Fruit fly (Drosophila melanogaster) whole organism, wandering third instar larva: Measurements from ENCODE around the gene lilli.
A peak's percentile ranks its signal among the peaks of the same experiment; 100 is the strongest.

Source experiments
- Abd-B ChIP-seq: fragments of >200 bp; optimal IDR thresholded peaks from 2 replicates; lab custom pipeline; 2017; ENCODE audit warnings: missing biosample characterization, missing genetic modification characterization
- CG32264 ChIP-seq: fragments of 200-800 bp; sonication (Bioruptor generic); optimal IDR thresholded peaks from 2 replicates; lab custom pipeline; 2016; ENCODE audit warnings: missing biosample characterization, missing genetic modification characterization
- CrebA ChIP-seq: fragments of 200-800 bp; sonication (Bioruptor generic); optimal IDR thresholded peaks from 2 replicates; lab custom pipeline; 2016; ENCODE audit warnings: missing biosample characterization, mild to moderate bottlenecking, missing genetic modification characterization, borderline replicate concordance
- Dfd ChIP-seq: fragments of >200 bp; optimal IDR thresholded peaks from 2 replicates; lab custom pipeline; 2017; ENCODE audit warnings: missing biosample characterization, missing genetic modification characterization
- Dif ChIP-seq: fragments of 200-275, 200-300 bp; sonication (Bioruptor generic); optimal IDR thresholded peaks from 2 replicates; lab custom pipeline; 2018; ENCODE audit warnings: missing biosample characterization, missing genetic modification characterization; ENCODE audit not compliant: partially characterized antibody
- GATAd ChIP-seq: sonication (Bioruptor generic); optimal IDR thresholded peaks from 2 replicates; lab custom pipeline; 2016; ENCODE audit warnings: missing biosample characterization, missing genetic modification characterization
- HLH106 ChIP-seq: fragments of 200-800 bp; optimal IDR thresholded peaks from 3 replicates; lab custom pipeline; 2019; ENCODE audit warnings: missing biosample characterization, mild to moderate bottlenecking, missing genetic modification characterization, moderate library complexity
- Hnf4 ChIP-seq: fragments of 200-800 bp; sonication (Bioruptor generic); optimal IDR thresholded peaks from 2 replicates; lab custom pipeline; 2016; ENCODE audit warnings: missing biosample characterization, mild to moderate bottlenecking, missing genetic modification characterization
- Hr78 ChIP-seq: fragments of >200 bp; optimal IDR thresholded peaks from 2 replicates; lab custom pipeline; 2017; ENCODE audit warnings: missing biosample characterization, missing genetic modification characterization
- Hr83 ChIP-seq: fragments of 200-300 bp; sonication (Bioruptor generic); optimal IDR thresholded peaks from 2 replicates; lab custom pipeline; 2016; ENCODE audit warnings: missing biosample characterization, mild to moderate bottlenecking, missing genetic modification characterization, moderate library complexity; ENCODE audit not compliant: poor library complexity, severe bottlenecking
- Mio ChIP-seq: sonication (Bioruptor generic); optimal IDR thresholded peaks from 2 replicates; lab custom pipeline; 2016; ENCODE audit warnings: missing biosample characterization, missing genetic modification characterization
- N ChIP-seq: fragments of >200 bp; optimal IDR thresholded peaks from 2 replicates; lab custom pipeline; 2018; ENCODE audit warnings: missing biosample characterization, missing external identifiers, missing genetic modification characterization
- OdsH ChIP-seq: fragments of 200-800 bp; sonication (Bioruptor generic); optimal IDR thresholded peaks from 2 replicates; lab custom pipeline; 2016; ENCODE audit warnings: missing biosample characterization, mild to moderate bottlenecking, missing genetic modification characterization
- Rel ChIP-seq, 2 experiments: fragments of 200-800 bp; sonication (Bioruptor generic) in 1 of 2; optimal IDR thresholded peaks; 2 replicates in 1 of 2; 3 replicates in 1 of 2; lab custom pipeline; 2016 to 2019; ENCODE audit warnings: mild to moderate bottlenecking in 2 of 2, missing biosample characterization in 2 of 2, missing genetic modification characterization in 2 of 2, moderate library complexity in 1 of 2
- Sp1 ChIP-seq: fragments of 200-800 bp; sonication (Bioruptor generic); optimal IDR thresholded peaks from 3 replicates; lab custom pipeline; 2019; ENCODE audit warnings: missing biosample characterization, mild to moderate bottlenecking, missing genetic modification characterization, moderate library complexity
- Vsx2 ChIP-seq: fragments of 200-300, 225-300 bp; sonication (Bioruptor generic); optimal IDR thresholded peaks from 2 replicates; lab custom pipeline; 2018; ENCODE audit warnings: missing biosample characterization, missing genetic modification characterization; ENCODE audit not compliant: partially characterized antibody
- br ChIP-seq: fragments of 200-800 bp; sonication (Bioruptor generic); optimal IDR thresholded peaks from 2 replicates; lab custom pipeline; 2016; ENCODE audit warnings: missing biosample characterization, missing genetic modification characterization
- brk ChIP-seq: fragments of 200-800 bp; sonication (Bioruptor generic); optimal IDR thresholded peaks from 2 replicates; lab custom pipeline; 2016; ENCODE audit warnings: missing biosample characterization, mild to moderate bottlenecking, missing genetic modification characterization
- dl ChIP-seq, 2 experiments: fragments of 175-275, 200-275 bp in 1 of 2; fragments of 200-275 bp in 1 of 2; sonication (Bioruptor generic); optimal IDR thresholded peaks; lab custom pipeline; 2018; ENCODE audit warnings: mild to moderate bottlenecking in 2 of 2, missing biosample characterization in 2 of 2, missing genetic modification characterization in 2 of 2, moderate library complexity in 2 of 2; ENCODE audit not compliant: partially characterized antibody in 2 of 2, insufficient read depth in 1 of 2
- dsf ChIP-seq: sonication (Bioruptor generic); optimal IDR thresholded peaks from 2 replicates; lab custom pipeline; 2016; ENCODE audit warnings: missing biosample characterization, missing genetic modification characterization, borderline replicate concordance
- ey ChIP-seq: fragments of 200-800 bp; sonication (Bioruptor generic); optimal IDR thresholded peaks from 2 replicates; lab custom pipeline; 2016; ENCODE audit warnings: missing biosample characterization, missing genetic modification characterization
- foxo ChIP-seq, 2 experiments: fragments of 200-800 bp; sonication (Bioruptor generic); optimal IDR thresholded peaks; 2 replicates in 1 of 2; 3 replicates in 1 of 2; lab custom pipeline; 2016 to 2017; ENCODE audit warnings: missing biosample characterization in 2 of 2, missing genetic modification characterization in 2 of 2
- fru ChIP-seq: fragments of 200-800 bp; sonication (Bioruptor generic); optimal IDR thresholded peaks from 3 replicates; lab custom pipeline; 2016; ENCODE audit warnings: missing biosample characterization, mild to moderate bottlenecking, missing genetic modification characterization
- jim ChIP-seq: fragments of 175-275, 200-325 bp; sonication (Bioruptor generic); optimal IDR thresholded peaks from 2 replicates; lab custom pipeline; 2016; ENCODE audit warnings: missing biosample characterization, mild to moderate bottlenecking, missing genetic modification characterization
- pan ChIP-seq: fragments of >200 bp; optimal IDR thresholded peaks from 2 replicates; lab custom pipeline; 2017
- psq ChIP-seq: fragments of 200-800 bp; sonication (Bioruptor generic); optimal IDR thresholded peaks from 3 replicates; lab custom pipeline; 2017; ENCODE audit warnings: missing biosample characterization, mild to moderate bottlenecking, missing genetic modification characterization, moderate library complexity
- rgr ChIP-seq: fragments of 200-800 bp; sonication (Bioruptor generic); optimal IDR thresholded peaks from 3 replicates; lab custom pipeline; 2016; ENCODE audit warnings: missing biosample characterization, mild to moderate bottlenecking, missing genetic modification characterization
- sage ChIP-seq: fragments of 200-800 bp; sonication (Bioruptor generic); optimal IDR thresholded peaks from 2 replicates; lab custom pipeline; 2016; ENCODE audit warnings: missing biosample characterization, mild to moderate bottlenecking, missing genetic modification characterization
- sv ChIP-seq: fragments of 200-800 bp; sonication (Bioruptor generic); optimal IDR thresholded peaks from 3 replicates; lab custom pipeline; 2016; ENCODE audit warnings: missing biosample characterization, missing genetic modification characterization
- tai ChIP-seq: sonication (Bioruptor generic); optimal IDR thresholded peaks from 2 replicates; lab custom pipeline; 2016; ENCODE audit warnings: missing biosample characterization, missing genetic modification characterization
- usp ChIP-seq: fragments of >200 bp; optimal IDR thresholded peaks from 2 replicates; lab custom pipeline; 2017; ENCODE audit warnings: missing biosample characterization, missing genetic modification characterization
- woc ChIP-seq: sonication (Bioruptor generic); optimal IDR thresholded peaks from 2 replicates; lab custom pipeline; 2016; ENCODE audit warnings: missing biosample characterization, mild to moderate bottlenecking, missing genetic modification characterization

lilli gene

DNA sequence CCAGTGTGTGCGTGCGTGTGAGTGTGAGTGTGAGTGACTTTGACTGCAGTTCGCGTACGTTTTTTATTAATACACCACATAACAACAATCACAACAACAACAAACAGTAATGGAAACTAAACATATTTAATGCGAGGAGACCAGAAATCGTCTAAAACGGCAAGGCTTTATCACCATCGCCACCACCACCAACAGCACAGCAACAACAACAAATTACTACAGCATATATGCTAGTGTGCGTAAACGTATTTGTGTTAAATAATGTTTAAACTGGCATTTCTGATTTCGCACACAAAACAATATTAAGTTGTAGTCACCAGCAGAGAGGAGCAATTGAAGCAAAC, 469 bp downstream of the lilli start:
- TF ChIP-seq ey (GFP tag; lab: Kevin White, UChicago): no peak
- TF ChIP-seq fru (GFP tag; lab: Kevin White, UChicago): peak; percentile 17
- no peak for TF ChIP-seq rgr (GFP tag; lab: Kevin White, UChicago)
- no peak for TF ChIP-seq jim (GFP tag; lab: Kevin White, UChicago)
- no peak for TF ChIP-seq Dif
- no peak for TF ChIP-seq dl (GFP tag; optimal IDR thresholded peaks at IDR 0.05; lab: Kevin White, UChicago; ENCODE audit: insufficient read depth in 1 of 2, partially characterized antibody in 2 of 2)
- no peak for TF ChIP-seq Dfd (GFP tag; lab: Kevin White, UChicago)
- no peak for TF ChIP-seq sv (GFP tag; lab: Kevin White, UChicago)
- TF ChIP-seq woc (GFP tag; lab: Kevin White, UChicago): no peak
- TF ChIP-seq OdsH (GFP tag; lab: Kevin White, UChicago): no peak
- peak; percentile 90 for TF ChIP-seq N (GFP tag; lab: Kevin White, UChicago)
- TF ChIP-seq Rel (GFP tag; optimal IDR thresholded peaks at IDR 0.05; lab: Kevin White, UChicago): no peak
- no peak for TF ChIP-seq Rel (tag; optimal IDR thresholded peaks at IDR 0.05; lab: Kevin White, UChicago)
- no peak for TF ChIP-seq br
- TF ChIP-seq usp (GFP tag; lab: Kevin White, UChicago): no peak
- no peak for TF ChIP-seq Abd-B (GFP tag; lab: Kevin White, UChicago)
- TF ChIP-seq tai (GFP tag; lab: Kevin White, UChicago): no peak
- TF ChIP-seq Hr78 (GFP tag; lab: Kevin White, UChicago): peak; percentile 37
- TF ChIP-seq Hr83 (GFP tag; lab: Kevin White, UChicago): no peak
- TF ChIP-seq psq (GFP tag; lab: Kevin White, UChicago): no peak
- TF ChIP-seq HLH106 (tag; lab: Kevin White, UChicago): no peak
- TF ChIP-seq Mio: no peak
- no peak for TF ChIP-seq pan (lab: Kevin White, UChicago)
- TF ChIP-seq, all 38 proteins: peak for 3

DNA sequence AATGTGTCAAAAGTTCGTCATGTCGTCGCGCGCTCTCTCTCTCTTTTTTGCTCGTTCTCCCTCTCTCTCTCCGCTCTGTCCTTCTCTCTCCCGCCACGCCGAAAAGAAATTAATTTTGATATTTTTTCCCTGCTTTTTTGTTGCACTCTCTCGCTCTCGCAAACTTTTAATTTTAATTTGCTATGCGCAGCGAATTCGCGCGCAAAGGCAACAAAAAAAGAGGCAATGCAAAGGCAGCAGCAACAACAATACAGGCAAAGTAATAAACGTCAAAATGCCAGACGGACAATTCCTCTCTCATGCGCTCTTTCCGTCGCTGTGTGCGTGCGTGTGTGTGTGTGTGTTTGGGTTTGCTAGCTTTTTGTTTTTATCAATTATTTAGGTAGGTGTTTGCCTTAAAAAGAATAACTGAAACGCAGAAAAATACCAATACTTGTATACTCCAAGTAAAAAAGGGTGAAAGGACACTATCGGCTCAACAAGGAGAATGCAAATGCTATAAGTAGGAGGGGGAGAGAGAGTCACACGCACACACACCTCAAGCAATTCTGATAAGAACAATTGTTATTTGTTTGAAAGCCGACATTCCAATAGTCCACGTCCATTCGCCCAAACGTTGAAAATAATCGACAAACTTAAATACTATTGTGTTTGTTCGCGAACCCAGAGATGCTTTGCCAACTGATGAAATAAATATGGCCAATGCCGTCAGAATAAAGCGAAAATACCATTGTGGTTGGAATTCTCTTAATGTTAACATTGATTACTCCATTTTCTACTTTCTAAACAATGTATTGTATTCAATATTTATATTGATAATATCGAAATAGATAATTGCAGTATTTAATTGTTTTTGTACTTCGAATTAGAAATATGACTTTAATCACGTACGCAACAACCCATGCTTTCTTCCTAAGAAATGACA, 1.1 kb downstream of the lilli start:
- TF ChIP-seq ey (GFP tag; lab: Kevin White, UChicago): no peak
- peak; percentile 41 for TF ChIP-seq Dfd (GFP tag; lab: Kevin White, UChicago)
- TF ChIP-seq dsf: no peak
- no peak for TF ChIP-seq woc (GFP tag; lab: Kevin White, UChicago)
- TF ChIP-seq N (GFP tag; lab: Kevin White, UChicago): no peak
- TF ChIP-seq usp (GFP tag; lab: Kevin White, UChicago): no peak
- no peak for TF ChIP-seq HLH106 (tag; lab: Kevin White, UChicago)
- peak in 1 of 2 experiments; percentile 4 for TF ChIP-seq dl (GFP tag; optimal IDR thresholded peaks at IDR 0.05; lab: Kevin White, UChicago; ENCODE audit: insufficient read depth in 1 of 2, partially characterized antibody in 2 of 2)
- TF ChIP-seq Hr83 (GFP tag; lab: Kevin White, UChicago): no peak
- no peak for TF ChIP-seq CrebA (GFP tag; lab: Kevin White, UChicago)
- TF ChIP-seq Hnf4 (GFP tag; lab: Kevin White, UChicago): no peak
- TF ChIP-seq sage (GFP tag; lab: Kevin White, UChicago): no peak
- peak; percentile 34 for TF ChIP-seq Dif
- TF ChIP-seq Sp1 (GFP tag; lab: Kevin White, UChicago): peak; percentile 11
- no peak for TF ChIP-seq GATAd (GFP tag; lab: Kevin White, UChicago)
- peak; percentile 92 for TF ChIP-seq fru (GFP tag; lab: Kevin White, UChicago)
- TF ChIP-seq foxo (GFP tag; optimal IDR thresholded peaks at IDR 0.05; lab: Kevin White, UChicago): peak in 1 of 2 experiments; percentile 32
- TF ChIP-seq CG32264 (GFP tag; lab: Kevin White, UChicago): no peak
- no peak for TF ChIP-seq Hr78 (GFP tag; lab: Kevin White, UChicago)
- no peak for TF ChIP-seq brk
- no peak for TF ChIP-seq Vsx2
